Worm (Caenorhabditis elegans): ENCODE measurements around the gene mix-1.

mix-1 gene

DNA sequence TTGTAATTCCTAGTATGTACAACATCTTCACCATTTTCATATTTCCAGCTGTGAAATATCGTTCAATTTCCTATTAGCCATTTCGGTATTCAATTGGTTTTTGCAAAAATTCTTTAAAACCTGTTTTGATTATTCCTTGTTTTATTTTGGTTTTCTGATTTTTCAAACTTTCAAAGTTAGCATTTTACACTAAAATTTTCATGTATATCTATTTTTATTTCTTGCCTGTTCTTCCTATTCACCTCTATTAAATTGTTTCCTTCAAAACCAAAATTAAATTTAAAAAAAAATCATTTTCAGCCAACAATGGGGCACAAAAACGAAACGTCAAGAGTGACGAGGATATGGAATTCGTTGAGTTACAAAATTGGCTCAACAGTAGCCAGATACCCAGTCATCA lies 64.9 kb downstream of the mix-1 start, which contains the start of gene ptr-8 (continued):
- TF ChIP-seq F23B12.7 (tag; optimal IDR thresholded peaks at IDR 0.05; ENCODE audit: insufficient read depth), result no peak
- no peak for TF ChIP-seq F22D6.2 (tag; optimal IDR thresholded peaks at IDR 0.05)
- TF ChIP-seq let-526 (GFP tag; IDR thresholded peaks at IDR 0.05), result no peak
- no peak for TF ChIP-seq ztf-3 (GFP tag; optimal IDR thresholded peaks at IDR 0.05)

Measured in whole organism, young adult.